Fruit fly (Drosophila melanogaster) whole organism, pupa: ENCODE results near the gene CG14891.

Source experiments
- CG4496 ChIP-seq: fragments of 200-800 bp; sonication (Bioruptor generic); IDR thresholded peaks from 3 replicates; pipeline ENCODE4 v1.3.6; 2022; ENCODE audit warnings: missing biosample characterization, missing genetic modification characterization
- CG8159 ChIP-seq: fragments of 200-800 bp; sonication (Bioruptor generic); optimal IDR thresholded peaks from 3 replicates; lab custom pipeline; 2018; ENCODE audit warnings: missing biosample characterization, mild to moderate bottlenecking, missing genetic modification characterization, moderate library complexity

dm6 chr3R:16537307-16537706 lies 34.0 kb upstream of the CG14891 start:
- TF ChIP-seq CG8159 (tag; lab: Kevin White, UChicago) (no peak), CG4496 (no peak)
